Worm (Caenorhabditis elegans) whole organism, L1 larva: ENCODE results near the gene cox-16.

Experiments
- aly-2 ChIP-seq: fragments of 150-350 bp; optimal IDR thresholded peaks from 2 replicates; lab custom pipeline; 2014; ENCODE audit warnings: missing biosample characterization, missing genetic modification characterization
- ama-1 ChIP-seq: fragments of 150-350 bp; optimal IDR thresholded peaks from 2 replicates; lab custom pipeline; 2014
- fkh-8 ChIP-seq: sonication (generic microtip); optimal IDR thresholded peaks from 2 replicates; lab custom pipeline; 2016; ENCODE audit warnings: mild to moderate bottlenecking, missing genetic modification characterization, missing compliant biosample characterization
- lir-3 ChIP-seq: sonication (generic microtip); optimal IDR thresholded peaks from 2 replicates; lab custom pipeline; 2016; ENCODE audit warnings: mild to moderate bottlenecking, missing genetic modification characterization, moderate library complexity, missing compliant biosample characterization; ENCODE audit not compliant: poor library complexity
- mdl-1 ChIP-seq, 2 experiments: fragments of 150-350 bp; optimal IDR thresholded peaks; 2 replicates each; lab custom pipeline; 2014 to 2017; ENCODE audit warnings: missing biosample characterization in 2 of 2, missing genetic modification characterization in 2 of 2, inconsistent platforms in 1 of 2

- no peak for TF ChIP-seq fkh-8
- TF ChIP-seq lir-3: no peak
- no peak for TF ChIP-seq ama-1 (lab: Kevin White, UChicago)
- TF ChIP-seq aly-2 (tag; lab: Kevin White, UChicago): no peak
- TF ChIP-seq mdl-1 (tag; optimal IDR thresholded peaks at IDR 0.05; lab: Kevin White, UChicago): no peak
These were observed 31.7 kb downstream of the cox-16 start for ce11 chrV:5504295-5504694.
